Fruit fly (Drosophila melanogaster): ENCODE measurements around the gene CG10375.

The CG10375 gene

dm6 chr3R:23763015-23763414 lies 4.5 kb upstream of the CG10375 start, which contains the start of gene udt (continued):
- TF ChIP-seq MESR4 (GFP tag; optimal IDR thresholded peaks at IDR 0.05) (peak; percentile 64), CHES-1-like (GFP tag; optimal IDR thresholded peaks at IDR 0.05) (no peak), grn (GFP tag; optimal IDR thresholded peaks at IDR 0.05) (no peak), CG2202 (tag; optimal IDR thresholded peaks at IDR 0.05) (no peak), Dll (GFP tag; IDR thresholded peaks at IDR 0.05; ENCODE audit: partially characterized antibody) (peak; percentile 44; the same call in 1 of the 4 replicates), CG14710 (tag; optimal IDR thresholded peaks at IDR 0.05) (peak; percentile 26), CG9876 (GFP tag; optimal IDR thresholded peaks at IDR 0.05) (no peak), CG8765 (GFP tag; IDR thresholded peaks at IDR 0.05) (no peak), CG9932 (GFP tag; IDR thresholded peaks at IDR 0.05) (peak; percentile 18; the same call in 1 of the 2 replicates)

dm6 chr3R:23763622-23764273 lies 3.8 kb upstream of the CG10375 start, which contains the start of gene Lsd-1:
Gene Lsd-1, plus strand, starts transcription at chr3R:23763857.
- TF ChIP-seq Hey (tag; optimal IDR thresholded peaks at IDR 0.05) (no peak), CG17385 (GFP tag; optimal IDR thresholded peaks at IDR 0.05) (no peak), NC2β (GFP tag; optimal IDR thresholded peaks at IDR 0.05) (no peak), CG34422 (GFP tag; IDR thresholded peaks at IDR 0.05) (no peak), nom (GFP tag; optimal IDR thresholded peaks at IDR 0.05) (peak; percentile 84), Hr78 (GFP tag; optimal IDR thresholded peaks at IDR 0.05) (peak in 1 of 2 experiments; percentile 53), Doc3 (GFP tag; IDR thresholded peaks at IDR 0.05; ENCODE audit: partially characterized antibody) (no peak), chinmo (GFP tag; IDR thresholded peaks at IDR 0.05; ENCODE audit: partially characterized antibody) (peak; percentile 64; the same call in 1 of the 4 replicates), CG34376 (GFP tag; optimal IDR thresholded peaks at IDR 0.05) (peak; percentile 83), Aef1 (GFP tag; IDR thresholded peaks at IDR 0.05) (no peak), CG4707 (GFP tag; optimal IDR thresholded peaks at IDR 0.05) (no peak), gem (tag; optimal IDR thresholded peaks at IDR 0.05) (peak; percentile 7), CG10543 (GFP tag; optimal IDR thresholded peaks at IDR 0.05) (peak; percentile 79), bsh (GFP tag; optimal IDR thresholded peaks at IDR 0.05) (peak in 1 of 2 experiments; percentile 52), CG15269 (tag; optimal IDR thresholded peaks at IDR 0.05) (no peak), grn (GFP tag; optimal IDR thresholded peaks at IDR 0.05) (peak; percentile 29), mirr (GFP tag; optimal IDR thresholded peaks at IDR 0.05) (peak; percentile 28), ken (GFP tag; IDR thresholded peaks at IDR 0.05) (no peak), Drgx (GFP tag; IDR thresholded peaks at IDR 0.05) (peak; percentile 45; the same call in 1 of the 2 replicates), exex (tag; optimal IDR thresholded peaks at IDR 0.05) (peak; percentile 3), CG4360 (GFP tag; IDR thresholded peaks at IDR 0.05) (no peak), sd (tag; optimal IDR thresholded peaks at IDR 0.05) (peak; percentile 43), CG7987 (GFP tag; optimal IDR thresholded peaks at IDR 0.05) (peak; percentile 50), CG18599 (GFP tag; optimal IDR thresholded peaks at IDR 0.05) (no peak), sug (tag; optimal IDR thresholded peaks at IDR 0.05) (peak; percentile 61), zf30C (GFP tag; optimal IDR thresholded peaks at IDR 0.05) (no peak), Gug (GFP tag; IDR thresholded peaks at IDR 0.05) (no peak)

DNA sequence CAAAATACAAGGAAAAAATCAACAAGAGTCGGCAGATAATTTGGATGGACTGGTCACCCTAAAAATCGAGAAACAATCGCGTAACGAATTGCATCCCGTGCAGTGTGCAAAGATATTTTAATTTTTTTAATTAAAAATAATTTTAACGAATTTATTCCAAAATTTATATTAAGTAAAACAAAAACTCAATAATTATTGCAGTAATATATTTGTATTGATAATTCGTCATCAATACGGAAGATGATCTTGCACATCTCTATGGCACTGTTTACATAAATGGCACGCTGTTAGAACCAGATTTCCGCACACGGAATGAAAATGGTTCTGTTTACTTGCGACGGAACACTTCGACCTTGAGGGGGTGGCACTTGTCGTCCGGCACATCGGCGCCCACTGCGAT lies 5.3 kb downstream of the CG10375 start, which contains the start of gene tst:
tst (minus strand) TSS at position 52 of the 400 bp plus-strand sequence.
- TF ChIP-seq eve (GFP tag; optimal IDR thresholded peaks at IDR 0.05) (no peak), tap (tag; optimal IDR thresholded peaks at IDR 0.05) (peak; percentile 84), CG12391 (tag; optimal IDR thresholded peaks at IDR 0.05) (peak; percentile 96), CG15696 (tag; optimal IDR thresholded peaks at IDR 0.05) (peak; percentile 90), cas (GFP tag; IDR thresholded peaks at IDR 0.05) (peak; percentile 93), fru (optimal IDR thresholded peaks at IDR 0.05) (no peak), Med (GFP tag) (peak; percentile 91), pros (GFP tag; optimal IDR thresholded peaks at IDR 0.05) (no peak), MTF-1 (GFP tag; optimal IDR thresholded peaks at IDR 0.05; ENCODE audit: borderline replicate concordance) (peak; percentile 82), Trl (optimal IDR thresholded peaks at IDR 0.05) (no peak), Trl (GFP tag; optimal IDR thresholded peaks at IDR 0.05) (peak; percentile 35), sug (tag; optimal IDR thresholded peaks at IDR 0.05) (peak; percentile 79), ttk (GFP tag; IDR thresholded peaks at IDR 0.05) (peak; percentile 98), H2.0 (GFP tag; IDR thresholded peaks at IDR 0.05) (peak; percentile 96), Xrp1 (GFP tag; IDR thresholded peaks at IDR 0.05) (peak; percentile 98)

All from whole organism, embryonic.